Fruit fly (Drosophila melanogaster): Measurements from ENCODE around the gene MED20.

The MED20 gene

dm6 chr2L:8086736-8087467 is 14.3 kb upstream of the MED20 start (continued):
- no peak for TF ChIP-seq ems (GFP tag; optimal IDR thresholded peaks at IDR 0.05)
- TF ChIP-seq scrt (GFP tag; optimal IDR thresholded peaks at IDR 0.05) = peak; percentile 17
- TF ChIP-seq CG34376 (GFP tag; optimal IDR thresholded peaks at IDR 0.05) = peak; percentile 74
- TF ChIP-seq CG17385 (GFP tag; optimal IDR thresholded peaks at IDR 0.05) = no peak
- no peak for TF ChIP-seq Chrac-16 (GFP tag; optimal IDR thresholded peaks at IDR 0.05)
- TF ChIP-seq mld (GFP tag; IDR thresholded peaks at IDR 0.05; ENCODE audit: partially characterized antibody) = no peak
- no peak for TF ChIP-seq CG18011 (GFP tag; optimal IDR thresholded peaks at IDR 0.05)
- no peak for TF ChIP-seq CG14860 (GFP tag; IDR thresholded peaks at IDR 0.05; ENCODE audit: partially characterized antibody)
- TF ChIP-seq Xrp1 (GFP tag; IDR thresholded peaks at IDR 0.05) = no peak
- no peak for TF ChIP-seq luna (GFP tag; optimal IDR thresholded peaks at IDR 0.05)
- TF ChIP-seq Taf1 (GFP tag; IDR thresholded peaks at IDR 0.05) = 0 out of 2 replicates have a peak, but pooled peaks have one; percentile 10
- peak; percentile 58 for TF ChIP-seq CG2120 (GFP tag; optimal IDR thresholded peaks at IDR 0.05)
- peak; percentile 13; the same call in 1 of the 3 replicates for TF ChIP-seq CG34422 (GFP tag; IDR thresholded peaks at IDR 0.05)
- no peak for TF ChIP-seq gro (GFP tag; optimal IDR thresholded peaks at IDR 0.05)
- no peak for TF ChIP-seq NC2β (GFP tag; optimal IDR thresholded peaks at IDR 0.05)
- no peak for TF ChIP-seq ase (GFP tag; IDR thresholded peaks at IDR 0.05)
- peak; percentile 15 for TF ChIP-seq Ssrp (tag; optimal IDR thresholded peaks at IDR 0.05)
- peak; percentile 2 for TF ChIP-seq dmrt99B (tag; optimal IDR thresholded peaks at IDR 0.05)
- no peak for TF ChIP-seq gcm2 (GFP tag; optimal IDR thresholded peaks at IDR 0.05)
- no peak for TF ChIP-seq Trl (optimal IDR thresholded peaks at IDR 0.05)
- no peak for TF ChIP-seq Trl (GFP tag; optimal IDR thresholded peaks at IDR 0.05)
- no peak; the same call in 1 of the 2 replicates for TF ChIP-seq E2f2 (GFP tag; IDR thresholded peaks at IDR 0.05)
- peak; percentile 19 for TF ChIP-seq CG12155 (GFP tag; optimal IDR thresholded peaks at IDR 0.05)
- no peak for TF ChIP-seq crp (GFP tag; optimal IDR thresholded peaks at IDR 0.05)
- TF ChIP-seq Atf3 (GFP tag; optimal IDR thresholded peaks at IDR 0.05) = no peak
- no peak for TF ChIP-seq CG9797 (GFP tag; optimal IDR thresholded peaks at IDR 0.05)
- peak; percentile 20 for TF ChIP-seq CG9817 (tag; optimal IDR thresholded peaks at IDR 0.05)
- TF ChIP-seq Hsf (GFP tag; optimal IDR thresholded peaks at IDR 0.05) = no peak
- no peak for TF ChIP-seq CG1792 (GFP tag; optimal IDR thresholded peaks at IDR 0.05)
- no peak for TF ChIP-seq HmgD (GFP tag; optimal IDR thresholded peaks at IDR 0.05)
- TF ChIP-seq CG32772 (GFP tag; IDR thresholded peaks at IDR 0.05) = no peak
- TF ChIP-seq zf30C (GFP tag; optimal IDR thresholded peaks at IDR 0.05) = no peak
- no peak for TF ChIP-seq Neu2 (GFP tag; optimal IDR thresholded peaks at IDR 0.05; ENCODE audit: borderline replicate concordance)
- TF ChIP-seq CG16863 (GFP tag; optimal IDR thresholded peaks at IDR 0.05) = no peak
- TF ChIP-seq sna (GFP tag; IDR thresholded peaks at IDR 0.05; ENCODE audit: partially characterized antibody) = no peak
- no peak for TF ChIP-seq CG4360 (GFP tag; IDR thresholded peaks at IDR 0.05)
- no peak for TF ChIP-seq Blimp-1 (GFP tag; optimal IDR thresholded peaks at IDR 0.05)
- TF ChIP-seq knrl (GFP tag; IDR thresholded peaks at IDR 0.05; ENCODE audit: partially characterized antibody) = no peak
- TF ChIP-seq CG1832 (GFP tag; optimal IDR thresholded peaks at IDR 0.05) = no peak
- no peak for TF ChIP-seq Dip3 (GFP tag; optimal IDR thresholded peaks at IDR 0.05)
- no peak for TF ChIP-seq CG10209 (GFP tag; optimal IDR thresholded peaks at IDR 0.05)
- TF ChIP-seq hb (GFP tag; IDR thresholded peaks at IDR 0.05; ENCODE audit: partially characterized antibody) = no peak
- no peak for TF ChIP-seq CG17612 (GFP tag; IDR thresholded peaks at IDR 0.05)
- TF ChIP-seq Sox100B (GFP tag; optimal IDR thresholded peaks at IDR 0.05) = no peak
- TF ChIP-seq NfI (GFP tag; optimal IDR thresholded peaks at IDR 0.05) = no peak
- TF ChIP-seq HLH3B (GFP tag; IDR thresholded peaks at IDR 0.05) = 0 out of 2 replicates have a peak, but pooled peaks have one; percentile 4
- TF ChIP-seq al (GFP tag; IDR thresholded peaks at IDR 0.05) = no peak
- no peak for TF ChIP-seq CG3995 (GFP tag; optimal IDR thresholded peaks at IDR 0.05)
- no peak for TF ChIP-seq nau (GFP tag; optimal IDR thresholded peaks at IDR 0.05)

Measured in whole organism, embryonic.